Fruit fly (Drosophila melanogaster) whole organism, prepupa: ENCODE results near the gene CG32313.

Experiments used
- CG10631 ChIP-seq: fragments of 200-800 bp; sonication (Bioruptor generic); optimal IDR thresholded peaks from 2 replicates; lab custom pipeline; 2016; ENCODE audit warnings: missing biosample characterization, missing genetic modification characterization
- CG11902 ChIP-seq: fragments of 200-800 bp; sonication (Bioruptor generic); optimal IDR thresholded peaks from 3 replicates; lab custom pipeline; 2016; ENCODE audit warnings: missing biosample characterization, missing genetic modification characterization
- CG15336 ChIP-seq: fragments of 200-800 bp; sonication (Bioruptor generic); IDR thresholded peaks from 2 replicates; pipeline ENCODE4 v1.3.6; 2022; ENCODE audit warnings: missing biosample characterization, missing genetic modification characterization
- CG1621 ChIP-seq: fragments of 200-800 bp; sonication (Bioruptor generic); optimal IDR thresholded peaks from 3 replicates; lab custom pipeline; 2018; ENCODE audit warnings: missing biosample characterization, mild to moderate bottlenecking, missing genetic modification characterization
- CG16779 ChIP-seq: fragments of 200-800 bp; sonication (Bioruptor generic); optimal IDR thresholded peaks from 3 replicates; lab custom pipeline; 2017; ENCODE audit warnings: missing biosample characterization, mild to moderate bottlenecking, missing genetic modification characterization
- CG3032 ChIP-seq: fragments of 200-800 bp; optimal IDR thresholded peaks from 2 replicates; lab custom pipeline; 2019; ENCODE audit warnings: missing biosample characterization, mild to moderate bottlenecking, missing genetic modification characterization, moderate library complexity
- CG31627 ChIP-seq: fragments of 200-800 bp; sonication (Bioruptor generic); optimal IDR thresholded peaks from 3 replicates; lab custom pipeline; 2016; ENCODE audit warnings: missing biosample characterization, missing genetic modification characterization
- CG32006 ChIP-seq: fragments of 200-800 bp; sonication (Bioruptor generic); optimal IDR thresholded peaks from 3 replicates; lab custom pipeline; 2017; ENCODE audit warnings: missing biosample characterization, mild to moderate bottlenecking, missing genetic modification characterization
- CG3919 ChIP-seq: fragments of 200-800 bp; sonication (Bioruptor generic); optimal IDR thresholded peaks from 3 replicates; lab custom pipeline; 2016; ENCODE audit warnings: missing biosample characterization, missing genetic modification characterization
- CG4318 ChIP-seq: fragments of 200-800 bp; sonication (Bioruptor generic); optimal IDR thresholded peaks from 3 replicates; lab custom pipeline; 2017; ENCODE audit warnings: missing biosample characterization, mild to moderate bottlenecking, missing genetic modification characterization
- CG6276 ChIP-seq: fragments of 200-800 bp; sonication (Bioruptor generic); optimal IDR thresholded peaks from 2 replicates; lab custom pipeline; 2017; ENCODE audit warnings: missing biosample characterization, mild to moderate bottlenecking, missing genetic modification characterization
- CG6808 ChIP-seq: fragments of 200-800 bp; sonication (Bioruptor generic); optimal IDR thresholded peaks from 3 replicates; lab custom pipeline; 2017; ENCODE audit warnings: missing biosample characterization, missing genetic modification characterization, mild to moderate bottlenecking, moderate library complexity, missing genetic modification reagents
- CG6854 ChIP-seq: fragments of 200-800 bp; sonication (Bioruptor generic); optimal IDR thresholded peaks from 2 replicates; lab custom pipeline; 2017; ENCODE audit warnings: missing biosample characterization, mild to moderate bottlenecking, missing genetic modification characterization
- CG7368 ChIP-seq: fragments of 200-800 bp; sonication (Bioruptor generic); optimal IDR thresholded peaks from 3 replicates; lab custom pipeline; 2016; ENCODE audit warnings: missing biosample characterization, missing genetic modification characterization
- CG8119 ChIP-seq: fragments of 200-800 bp; sonication (Bioruptor generic); IDR thresholded peaks from 3 replicates; pipeline ENCODE4 v1.3.6; 2022; ENCODE audit warnings: missing biosample characterization, missing genetic modification characterization
- CG8319 ChIP-seq: fragments of 200-800 bp; sonication (Bioruptor generic); optimal IDR thresholded peaks from 3 replicates; lab custom pipeline; 2016; ENCODE audit warnings: missing biosample characterization, missing genetic modification characterization
- CG8632 ChIP-seq: fragments of 200-800 bp; sonication (Bioruptor generic); optimal IDR thresholded peaks from 3 replicates; lab custom pipeline; 2016; ENCODE audit warnings: missing biosample characterization, missing genetic modification characterization
- Eip75B ChIP-seq: fragments of 200-800 bp; sonication (Bioruptor generic); optimal IDR thresholded peaks from 3 replicates; lab custom pipeline; 2016; ENCODE audit warnings: missing biosample characterization, missing genetic modification characterization
- Eip78C ChIP-seq: fragments of 200-800 bp; sonication (Bioruptor generic); peaks from one replicate; lab custom pipeline; 2016; ENCODE audit warnings: missing biosample characterization, missing genetic modification characterization
- Eip93F ChIP-seq: fragments of 200-800 bp; sonication (Bioruptor generic); optimal IDR thresholded peaks from 2 replicates; lab custom pipeline; 2016; ENCODE audit warnings: missing biosample characterization, mild to moderate bottlenecking, missing genetic modification characterization
- Ets21C ChIP-seq: fragments of 200-800 bp; sonication (Bioruptor generic); optimal IDR thresholded peaks from 3 replicates; lab custom pipeline; 2016; ENCODE audit warnings: missing biosample characterization, missing genetic modification characterization
- Ets96B ChIP-seq: fragments of 200-800 bp; optimal IDR thresholded peaks from 2 replicates; lab custom pipeline; 2019; ENCODE audit warnings: missing biosample characterization, mild to moderate bottlenecking, missing genetic modification characterization, moderate library complexity
- Hr39 ChIP-seq: fragments of 200-800 bp; sonication (Bioruptor generic); optimal IDR thresholded peaks from 2 replicates; lab custom pipeline; 2016; ENCODE audit warnings: missing biosample characterization, missing genetic modification characterization
- Lpt ChIP-seq: fragments of 200-800 bp; sonication (Bioruptor generic); optimal IDR thresholded peaks from 3 replicates; lab custom pipeline; 2016; ENCODE audit warnings: missing biosample characterization, missing genetic modification characterization
- Met ChIP-seq: fragments of 200-800 bp; sonication (Bioruptor generic); optimal IDR thresholded peaks from 3 replicates; lab custom pipeline; 2016; ENCODE audit warnings: missing biosample characterization, missing genetic modification characterization
- OdsH ChIP-seq: fragments of 200-800 bp; sonication (Bioruptor generic); optimal IDR thresholded peaks from 3 replicates; lab custom pipeline; 2016; ENCODE audit warnings: missing biosample characterization, missing genetic modification characterization
- Sox102F ChIP-seq: fragments of 200-800 bp; sonication (Bioruptor generic); optimal IDR thresholded peaks from 2 replicates; lab custom pipeline; 2016; ENCODE audit warnings: missing biosample characterization, mild to moderate bottlenecking, missing genetic modification characterization
- Sox14 ChIP-seq: fragments of 200-800 bp; sonication (Bioruptor generic); optimal IDR thresholded peaks from 3 replicates; lab custom pipeline; 2016; ENCODE audit warnings: missing biosample characterization, missing genetic modification characterization
- achi ChIP-seq: fragments of 200-800 bp; sonication (Bioruptor generic); optimal IDR thresholded peaks from 3 replicates; lab custom pipeline; 2016; ENCODE audit warnings: missing biosample characterization, missing genetic modification characterization
- acj6 ChIP-seq: fragments of 200-800 bp; sonication (Bioruptor generic); optimal IDR thresholded peaks from 3 replicates; lab custom pipeline; 2016; ENCODE audit warnings: missing biosample characterization, missing genetic modification characterization
- dac ChIP-seq: fragments of 200-800 bp; sonication (Bioruptor generic); optimal IDR thresholded peaks from 2 replicates; lab custom pipeline; 2017; ENCODE audit warnings: missing biosample characterization, mild to moderate bottlenecking, missing genetic modification characterization
- dsx ChIP-seq: fragments of 200-800 bp; optimal IDR thresholded peaks from 3 replicates; lab custom pipeline; 2019; ENCODE audit warnings: missing biosample characterization, mild to moderate bottlenecking, missing genetic modification characterization, moderate library complexity; ENCODE audit not compliant: poor library complexity, severe bottlenecking
- eg ChIP-seq: fragments of 200-800 bp; sonication (Bioruptor generic); IDR thresholded peaks from 3 replicates; pipeline ENCODE4 v1.3.6; 2022; ENCODE audit warnings: missing biosample characterization, missing genetic modification characterization
- esn ChIP-seq: fragments of 200-800 bp; sonication (Bioruptor generic); optimal IDR thresholded peaks from 2 replicates; lab custom pipeline; 2016; ENCODE audit warnings: missing biosample characterization, mild to moderate bottlenecking, missing genetic modification characterization, moderate library complexity
- fkh ChIP-seq: fragments of 200-800 bp; sonication (Bioruptor generic); optimal IDR thresholded peaks from 3 replicates; lab custom pipeline; 2017; ENCODE audit warnings: missing biosample characterization, mild to moderate bottlenecking, missing genetic modification characterization, moderate library complexity
- lz ChIP-seq: fragments of 200-800 bp; sonication (Bioruptor generic); optimal IDR thresholded peaks from 3 replicates; lab custom pipeline; 2016; ENCODE audit warnings: missing biosample characterization, missing genetic modification characterization
- net ChIP-seq: fragments of 200-800 bp; sonication (Bioruptor generic); optimal IDR thresholded peaks from 3 replicates; lab custom pipeline; 2016; ENCODE audit warnings: missing biosample characterization, missing genetic modification characterization
- pdm3 ChIP-seq: fragments of 200-800 bp; sonication (Bioruptor generic); optimal IDR thresholded peaks from 3 replicates; lab custom pipeline; 2016; ENCODE audit warnings: missing biosample characterization, missing genetic modification characterization
- ss ChIP-seq, 2 experiments: fragments of 200-800 bp; sonication (Bioruptor generic); optimal IDR thresholded peaks; 2 replicates in 1 of 2; 3 replicates in 1 of 2; lab custom pipeline; 2017 to 2018; ENCODE audit warnings: mild to moderate bottlenecking in 2 of 2, missing biosample characterization in 2 of 2, missing genetic modification characterization in 2 of 2, moderate library complexity in 1 of 2
- svp ChIP-seq: fragments of 200-800 bp; sonication (Bioruptor generic); peaks from one replicate; lab custom pipeline; 2016; ENCODE audit warnings: missing biosample characterization, missing genetic modification characterization
- topi ChIP-seq: fragments of 200-800 bp; sonication (Bioruptor generic); optimal IDR thresholded peaks from 3 replicates; lab custom pipeline; 2016; ENCODE audit warnings: missing biosample characterization, missing genetic modification characterization
- vri ChIP-seq: fragments of 200-800 bp; sonication (Bioruptor generic); optimal IDR thresholded peaks from 3 replicates; lab custom pipeline; 2016; ENCODE audit warnings: missing biosample characterization, mild to moderate bottlenecking, missing genetic modification characterization

The CG32313 gene

dm6 chr3L:1569966-1570276 lies 24.4 kb upstream of the CG32313 start:
- TF ChIP-seq CG6854 (GFP tag; lab: Kevin White, UChicago) (peak; percentile 57), svp (GFP tag; lab: Kevin White, UChicago) (peak; percentile 74), CG15336 (GFP tag; lab: Robert Waterston, UW) (no peak; the same call in 1 of the 2 replicates), ss (GFP tag; optimal IDR thresholded peaks at IDR 0.05; lab: Kevin White, UChicago) (peak in 1 of 2 experiments; percentile 30), Ets96B (tag; lab: Kevin White, UChicago) (no peak), Sox14 (GFP tag; lab: Kevin White, UChicago) (peak; percentile 39), CG6808 (no peak), Ets21C (GFP tag; lab: Kevin White, UChicago) (no peak)

- peak; percentile 15 for TF ChIP-seq CG3919 (GFP tag; lab: Kevin White, UChicago)
- no peak for TF ChIP-seq Hr39 (GFP tag; lab: Kevin White, UChicago)
- TF ChIP-seq CG6276 (GFP tag; lab: Kevin White, UChicago) = no peak
- no peak for TF ChIP-seq CG11902 (GFP tag; lab: Kevin White, UChicago)
- peak in 1 of 2 experiments; percentile 22 for TF ChIP-seq ss (GFP tag; optimal IDR thresholded peaks at IDR 0.05; lab: Kevin White, UChicago)
- TF ChIP-seq Eip78C (GFP tag; lab: Kevin White, UChicago) = peak; percentile 57
- no peak for TF ChIP-seq CG3032
- TF ChIP-seq CG8632 (GFP tag; lab: Kevin White, UChicago) = peak; percentile 15
- TF ChIP-seq achi (GFP tag; lab: Kevin White, UChicago) = no peak
- TF ChIP-seq Sox102F = peak; percentile 28
- TF ChIP-seq vri = peak; percentile 66
- peak; percentile 98 for TF ChIP-seq svp (GFP tag; lab: Kevin White, UChicago)
- TF ChIP-seq topi (GFP tag; lab: Kevin White, UChicago) = peak; percentile 3
- peak; percentile 2; the same call in 1 of the 3 replicates for TF ChIP-seq eg
- no peak for TF ChIP-seq CG16779 (tag; lab: Kevin White, UChicago)
- TF ChIP-seq Eip93F (GFP tag; lab: Kevin White, UChicago) = peak; percentile 10
- peak; percentile 9 for TF ChIP-seq CG6808
Measured at dm6 chr3L:1569162-1569965, 23.8 kb upstream of the CG32313 start, which contains the start of gene Tmep. Gene Tmep (plus strand): TSS chr3L:1569181.

DNA sequence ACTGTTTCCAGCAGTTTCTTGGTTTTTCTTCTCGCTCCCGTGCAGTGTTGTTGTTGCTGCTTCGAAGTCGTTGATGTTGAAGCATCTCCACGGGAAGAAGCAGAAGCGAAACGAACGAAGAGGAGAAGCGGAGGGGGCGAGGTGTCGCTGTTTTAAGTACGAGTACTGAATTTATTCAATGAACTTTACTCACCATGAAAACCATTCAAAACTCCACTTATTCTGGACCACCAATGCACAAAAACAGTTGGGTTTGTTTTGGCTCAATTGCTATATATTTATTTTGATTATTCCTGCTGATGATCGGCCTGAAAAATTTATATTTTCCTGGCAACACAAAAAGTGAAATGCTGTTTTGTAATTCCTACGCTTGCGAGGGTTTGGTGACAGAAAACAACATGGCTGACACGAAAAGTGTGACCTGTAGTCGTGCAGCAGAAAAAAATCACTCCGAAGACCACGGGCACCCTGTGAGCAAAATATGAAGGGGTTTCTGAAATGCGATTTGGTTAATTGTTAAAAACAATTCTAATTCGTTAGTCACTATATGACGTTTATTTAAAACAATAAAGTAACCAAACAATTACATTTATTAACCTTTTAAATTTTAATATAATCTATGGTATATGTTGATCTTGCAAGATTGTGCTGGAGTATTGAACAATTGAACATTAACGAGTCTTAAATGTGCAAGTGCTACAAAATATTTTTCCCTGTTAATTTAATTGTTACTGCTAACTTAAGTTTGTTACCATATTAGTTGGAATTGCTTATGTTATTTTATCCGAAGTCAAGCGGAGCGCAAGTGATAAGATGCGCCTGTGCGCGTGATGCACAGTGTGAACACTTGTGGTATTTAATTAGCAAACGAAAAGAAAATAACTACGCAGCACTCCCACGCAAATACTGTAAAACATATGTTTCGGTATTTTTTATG lies 22.9 kb upstream of the CG32313 start, which contains the start of gene CG7879:
CG7879 (minus strand) TSS at position 384 of the 937 bp plus-strand sequence.
- peak; percentile 52 for TF ChIP-seq vri
- no peak for TF ChIP-seq Ets96B (tag; lab: Kevin White, UChicago)
- TF ChIP-seq CG6276 (GFP tag; lab: Kevin White, UChicago) = no peak
- TF ChIP-seq CG7368 (GFP tag; lab: Kevin White, UChicago) = no peak
- TF ChIP-seq CG31627 = peak; percentile 31
- TF ChIP-seq CG32006 (GFP tag; lab: Kevin White, UChicago) = no peak
- no peak for TF ChIP-seq Lpt (GFP tag; lab: Kevin White, UChicago)
- no peak for TF ChIP-seq CG8319 (GFP tag; lab: Kevin White, UChicago)
- TF ChIP-seq CG3032 = peak; percentile 18
- no peak for TF ChIP-seq Met
- no peak for TF ChIP-seq CG8119
- TF ChIP-seq Eip93F (GFP tag; lab: Kevin White, UChicago) = no peak
- TF ChIP-seq CG6854 (GFP tag; lab: Kevin White, UChicago) = peak; percentile 63
- TF ChIP-seq Hr39 (GFP tag; lab: Kevin White, UChicago) = no peak
- no peak for TF ChIP-seq pdm3 (GFP tag; lab: Kevin White, UChicago)
- peak; percentile 55 for TF ChIP-seq net (GFP tag; lab: Kevin White, UChicago)
- TF ChIP-seq CG4318 (GFP tag; lab: Kevin White, UChicago) = no peak
- TF ChIP-seq ss (GFP tag; optimal IDR thresholded peaks at IDR 0.05; lab: Kevin White, UChicago) = peak; percentile 10 to 20
- TF ChIP-seq CG10631 (GFP tag; lab: Kevin White, UChicago) = peak; percentile 50
- TF ChIP-seq acj6 = no peak
- peak; percentile 48 for TF ChIP-seq OdsH (GFP tag; lab: Kevin White, UChicago)
- TF ChIP-seq CG1621 (tag; lab: Kevin White, UChicago) = no peak
- no peak for TF ChIP-seq topi (GFP tag; lab: Kevin White, UChicago)
- TF ChIP-seq CG6808 = no peak
- no peak for TF ChIP-seq dac (GFP tag; lab: Kevin White, UChicago)
- no peak for TF ChIP-seq achi (GFP tag; lab: Kevin White, UChicago)
- peak; percentile 19 for TF ChIP-seq lz (GFP tag; lab: Kevin White, UChicago)
- no peak for TF ChIP-seq Eip75B
- peak; percentile 43 for TF ChIP-seq esn
- no peak for TF ChIP-seq fkh (GFP tag; lab: Kevin White, UChicago)
- peak; percentile 28 for TF ChIP-seq dsx
